Worm (Caenorhabditis elegans): ENCODE results near the gene F16G10.14.

Gene F16G10.14

ce11 chrII:2398884-2399283 is at the start of gene F16G10.14:
TSS of gene F16G10.14 (minus strand) at chrII:2398984.
- TF ChIP-seq unc-62 (GFP tag; optimal IDR thresholded peaks at IDR 0.05), result no peak

DNA sequence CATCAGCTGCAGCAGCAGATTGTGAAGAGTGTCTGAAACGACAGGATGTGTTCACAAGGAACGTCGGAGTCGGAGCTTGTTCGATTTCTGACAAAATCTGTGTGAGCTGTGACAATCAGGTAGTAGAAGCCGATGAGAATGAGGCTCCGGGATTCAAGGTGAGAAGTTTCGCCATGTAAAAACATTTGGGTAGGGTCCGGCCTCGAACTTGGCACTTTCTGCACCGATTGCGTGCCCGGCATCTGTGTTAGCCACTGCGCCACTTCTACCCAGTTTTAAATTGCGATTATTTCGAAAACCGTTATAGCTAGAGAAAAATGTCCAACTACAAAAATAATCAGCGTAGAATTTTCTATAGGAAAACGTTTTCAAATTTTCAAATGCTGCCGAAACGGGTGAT is 47.9 kb upstream of the F16G10.14 start:
- TF ChIP-seq unc-62 (GFP tag; optimal IDR thresholded peaks at IDR 0.05), result no peak

DNA sequence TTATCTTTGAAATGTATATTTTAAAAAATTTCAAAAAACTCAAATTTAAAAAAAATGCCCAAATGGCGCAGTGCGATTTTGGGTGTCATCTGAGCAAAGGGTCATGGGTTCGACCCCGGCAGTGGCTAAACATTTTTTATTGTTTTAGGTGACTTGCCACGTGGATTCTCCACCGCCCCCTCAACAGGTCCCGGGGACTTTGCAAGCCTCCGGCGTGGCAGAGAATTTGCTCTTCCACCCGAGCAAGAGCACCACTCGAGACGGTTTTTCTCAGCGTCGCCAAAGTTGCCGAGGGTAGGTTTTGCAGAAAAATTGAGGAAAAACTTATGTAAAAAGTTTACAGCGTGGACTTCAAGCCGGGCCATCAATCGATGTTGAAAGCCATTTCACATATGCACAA is 46.4 kb upstream of the F16G10.14 start:
- TF ChIP-seq unc-62 (GFP tag; optimal IDR thresholded peaks at IDR 0.05), result no peak

ce11 chrII:2442979-2443378 is 44.2 kb upstream of the F16G10.14 start, which contains the start of gene vab-19:
TSS of gene vab-19 (plus strand) at chrII:2443279.
- TF ChIP-seq unc-62 (GFP tag; optimal IDR thresholded peaks at IDR 0.05), result no peak

DNA sequence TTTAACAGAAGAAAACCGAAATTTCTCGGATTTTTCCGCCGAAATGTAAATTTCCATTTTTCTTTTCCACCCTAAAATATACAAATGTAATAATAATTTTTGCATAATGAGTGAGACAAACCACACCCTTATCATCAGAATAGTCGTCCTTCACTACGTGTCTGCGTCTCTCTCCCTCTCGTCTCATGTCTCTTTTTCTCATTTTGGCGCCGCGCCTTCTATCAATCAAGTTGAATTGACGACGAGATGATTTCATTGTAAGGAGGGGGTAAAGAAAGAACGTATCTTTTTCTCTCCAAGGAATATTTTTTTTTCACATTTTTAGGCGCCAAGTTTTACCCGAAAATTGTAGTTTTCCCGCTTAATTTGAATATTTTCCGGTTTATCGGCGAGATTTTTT is 43.5 kb upstream of the F16G10.14 start:
- TF ChIP-seq unc-62 (GFP tag; optimal IDR thresholded peaks at IDR 0.05), result no peak

ce11 chrII:2440312-2440711 is 41.5 kb upstream of the F16G10.14 start:
- TF ChIP-seq unc-62 (GFP tag; optimal IDR thresholded peaks at IDR 0.05), result no peak

DNA sequence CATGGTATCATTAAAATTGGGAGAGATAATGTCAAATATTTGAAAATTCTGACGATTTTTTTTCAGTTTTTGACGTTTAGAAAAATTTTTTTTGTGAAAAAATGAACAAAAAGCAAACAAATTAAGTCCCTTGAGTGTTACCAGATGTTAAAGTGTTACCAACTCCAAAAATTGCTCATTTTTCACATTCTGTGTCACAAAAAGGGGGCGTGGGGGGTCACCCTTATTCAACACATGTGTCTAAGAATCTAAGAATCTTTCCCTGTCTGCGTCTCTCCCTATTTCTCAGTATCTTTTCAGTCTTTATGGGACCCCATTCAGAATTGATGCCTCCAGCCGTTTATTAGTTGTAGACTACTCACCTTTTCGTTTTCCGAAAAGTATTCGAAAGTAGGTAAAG is 40.2 kb upstream of the F16G10.14 start:
- no peak for TF ChIP-seq unc-62 (GFP tag; optimal IDR thresholded peaks at IDR 0.05)

ce11 chrII:2438180-2438579 is 39.4 kb upstream of the F16G10.14 start:
- TF ChIP-seq unc-62 (GFP tag; optimal IDR thresholded peaks at IDR 0.05), result no peak

ce11 chrII:2436757-2437156 is 38.0 kb upstream of the F16G10.14 start:
- no peak for TF ChIP-seq unc-62 (GFP tag; optimal IDR thresholded peaks at IDR 0.05)

DNA sequence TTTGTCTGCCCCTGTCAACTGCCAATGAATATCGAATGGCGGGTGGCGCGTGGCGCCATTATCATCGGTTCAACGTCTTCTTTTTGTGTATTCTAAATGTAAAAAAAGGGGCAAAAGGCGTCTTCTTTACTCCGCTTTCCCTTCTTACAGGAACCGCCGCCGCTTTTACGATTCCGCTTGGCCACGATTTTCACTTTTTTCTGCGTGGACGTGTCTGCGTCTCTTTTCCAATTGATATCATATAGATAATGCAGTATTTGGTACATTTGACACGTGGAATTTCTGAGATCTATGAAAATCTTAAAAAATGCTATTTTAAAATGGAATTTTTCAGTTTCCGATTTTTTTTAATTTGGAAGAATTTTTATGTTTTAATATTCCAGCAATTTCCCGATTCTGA is 36.8 kb upstream of the F16G10.14 start:
- no peak for TF ChIP-seq unc-62 (GFP tag; optimal IDR thresholded peaks at IDR 0.05)

ce11 chrII:2431972-2432371 is 33.2 kb upstream of the F16G10.14 start, which contains the start of gene ceh-86:
TSS of gene ceh-86 (minus strand) at chrII:2432072.
- TF ChIP-seq unc-62 (GFP tag; optimal IDR thresholded peaks at IDR 0.05), result no peak

ce11 chrII:2422427-2422826 is 23.6 kb upstream of the F16G10.14 start:
- no peak for TF ChIP-seq unc-62 (GFP tag; optimal IDR thresholded peaks at IDR 0.05)

- no peak for TF ChIP-seq unc-62 (GFP tag; optimal IDR thresholded peaks at IDR 0.05)
Measured at ce11 chrII:2421905-2422304, 23.1 kb upstream of the F16G10.14 start, which contains the start of gene F42G2.2. TSS of gene F42G2.2 (plus strand) at chrII:2422205.

- TF ChIP-seq unc-62 (GFP tag; optimal IDR thresholded peaks at IDR 0.05), result no peak
Measured at ce11 chrII:2421185-2421584, 22.4 kb upstream of the F16G10.14 start.

- no peak for TF ChIP-seq unc-62 (GFP tag; optimal IDR thresholded peaks at IDR 0.05)
Measured at ce11 chrII:2420685-2421084, 21.9 kb upstream of the F16G10.14 start.

- no peak for TF ChIP-seq unc-62 (GFP tag; optimal IDR thresholded peaks at IDR 0.05)
Measured at ce11 chrII:2418836-2419235, 20.1 kb upstream of the F16G10.14 start, which contains the start of gene fbxc-20. TSS of gene fbxc-20 (plus strand) at chrII:2419136.

DNA sequence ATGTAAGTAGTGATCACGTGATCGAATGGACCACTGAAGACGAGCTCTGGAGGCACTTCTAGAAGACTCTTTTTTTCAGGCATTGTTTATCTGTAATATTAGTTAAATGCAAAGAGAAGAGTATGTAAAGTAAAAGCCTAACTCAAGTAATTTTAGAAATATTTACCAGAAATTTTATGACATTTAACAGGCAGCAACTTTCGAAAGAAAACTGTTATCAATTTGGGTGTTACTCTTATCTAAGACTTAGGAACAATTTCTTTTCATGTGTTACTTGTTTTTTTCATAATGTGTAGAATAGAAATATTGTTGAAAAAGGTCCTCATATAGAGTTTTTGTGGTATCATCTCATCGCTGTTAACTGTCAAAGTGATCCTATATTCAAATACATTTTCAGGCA is 19.1 kb upstream of the F16G10.14 start, which contains the start of the genes F42G2.5 and F42G2.7:
TSS of gene F42G2.5 (minus strand) at position 101 of the 400 bp plus-strand sequence.
TSS of gene F42G2.7 (plus strand) at position 270 of the 400 bp plus-strand sequence.
- no peak for TF ChIP-seq unc-62 (GFP tag; optimal IDR thresholded peaks at IDR 0.05)

DNA sequence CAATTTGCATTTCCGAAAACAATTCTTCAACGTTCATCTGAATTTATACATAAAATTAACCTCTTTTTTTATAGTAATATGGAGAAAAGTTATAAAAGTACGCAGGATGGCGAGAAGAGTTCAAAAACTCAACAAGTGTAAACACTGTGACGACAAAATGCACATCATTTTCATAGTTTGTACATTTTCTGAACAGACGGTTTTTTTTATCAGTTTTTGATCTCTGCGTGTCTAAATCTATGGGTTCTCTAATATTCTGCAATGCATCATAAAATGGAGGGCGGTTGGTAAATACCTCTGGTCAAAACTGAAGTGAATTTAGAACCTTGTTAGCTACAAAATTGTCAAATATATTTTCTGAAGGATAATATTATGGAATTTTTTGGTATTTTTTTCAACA is 16.7 kb upstream of the F16G10.14 start, which contains the start of gene fbxa-4:
TSS of gene fbxa-4 (minus strand) at position 93 of the 400 bp plus-strand sequence.
- TF ChIP-seq unc-62 (GFP tag; optimal IDR thresholded peaks at IDR 0.05), result no peak
